Worm (Caenorhabditis elegans): ENCODE results near the gene fbxb-30.

The fbxb-30 gene

ce11 chrII:982842-983241 is 18.4 kb downstream of the fbxb-30 start, which contains the start of gene srh-274:
Gene srh-274, plus strand, starts transcription at chrII:983142.
- no peak for TF ChIP-seq madf-5 (GFP tag; IDR thresholded peaks at IDR 0.05)
- peak; percentile 45 for TF ChIP-seq aha-1 (tag)

ce11 chrII:979135-979534 is 22.1 kb downstream of the fbxb-30 start, which contains the start of the genes fbxc-17 and fbxc-15:
Gene fbxc-17, minus strand, starts transcription at chrII:979235.
Gene fbxc-15, plus strand, starts transcription at chrII:979423.
- no peak for TF ChIP-seq duxl-1 (tag; optimal IDR thresholded peaks at IDR 0.05; ENCODE audit: poor library complexity)
- no peak for TF ChIP-seq ceh-20 (GFP tag; IDR thresholded peaks at IDR 0.05)
- no peak for TF ChIP-seq spr-1 (tag; optimal IDR thresholded peaks at IDR 0.05)
- no peak for TF ChIP-seq nhr-237 (tag; optimal IDR thresholded peaks at IDR 0.05)
- TF ChIP-seq ceh-82 (tag; optimal IDR thresholded peaks at IDR 0.05): no peak
- TF ChIP-seq lsy-2 (tag; optimal IDR thresholded peaks at IDR 0.05): no peak
- no peak for TF ChIP-seq zfp-3 (GFP tag; conservative IDR thresholded peaks at IDR 0.05)
- TF ChIP-seq nhr-42 (GFP tag; IDR thresholded peaks at IDR 0.05): no peak
- no peak for TF ChIP-seq nhr-6 (tag; optimal IDR thresholded peaks at IDR 0.05)
- TF ChIP-seq unc-39 (tag; optimal IDR thresholded peaks at IDR 0.05): no peak
- TF ChIP-seq ZK337.2 (GFP tag; IDR thresholded peaks at IDR 0.05): no peak
- no peak for TF ChIP-seq daf-8 (GFP tag; IDR thresholded peaks at IDR 0.05)
- no peak for TF ChIP-seq hlh-11 (tag; optimal IDR thresholded peaks at IDR 0.05)

- TF ChIP-seq lin-1 (GFP tag; IDR thresholded peaks at IDR 0.05): peak; percentile 75; the same call in 1 of the 2 replicates
- TF ChIP-seq Y48G9A.11 (GFP tag; IDR thresholded peaks at IDR 0.05): 0 out of 2 replicates have a peak, but pooled peaks have one; percentile 31
- TF ChIP-seq snpc-1.2 (GFP tag; IDR thresholded peaks at IDR 0.05): peak; percentile 64
- 0 out of 2 replicates have a peak, but pooled peaks have one; percentile 29 for TF ChIP-seq nhr-41 (GFP tag; IDR thresholded peaks at IDR 0.05)
- 0 out of 2 replicates have a peak, but pooled peaks have one; percentile 18 for TF ChIP-seq tra-1 (GFP tag; IDR thresholded peaks at IDR 0.05)
- TF ChIP-seq dmd-6 (GFP tag; IDR thresholded peaks at IDR 0.05): peak; percentile 39
- 0 out of 2 replicates have a peak, but pooled peaks have one; percentile 51 for TF ChIP-seq ZK337.2 (GFP tag; IDR thresholded peaks at IDR 0.05)
- 0 out of 4 replicates have a peak, but pooled peaks of 1 of the 2 experiments have one; percentile 68 for TF ChIP-seq madf-5 (GFP tag; IDR thresholded peaks at IDR 0.05)
- TF ChIP-seq F26F4.8 (GFP tag; conservative IDR thresholded peaks at IDR 0.05): peak; percentile 68; the same call in 1 of the 2 replicates
- TF ChIP-seq dmd-8 (GFP tag; IDR thresholded peaks at IDR 0.05): peak; percentile 66; the same call in 1 of the 2 replicates
- TF ChIP-seq egl-43 (GFP tag; IDR thresholded peaks at IDR 0.05): peak; percentile 74; the same call in 1 of the 2 replicates
- peak; percentile 78 for TF ChIP-seq lim-7 (GFP tag; IDR thresholded peaks at IDR 0.05)
- TF ChIP-seq vab-7 (GFP tag; IDR thresholded peaks at IDR 0.05): peak; percentile 68
- TF ChIP-seq D1046.2 (GFP tag; IDR thresholded peaks at IDR 0.05): peak; percentile 80
- 0 out of 2 replicates have a peak, but pooled peaks have one; percentile 22 for TF ChIP-seq madf-9 (GFP tag; conservative IDR thresholded peaks at IDR 0.05)
- peak; percentile 69 for TF ChIP-seq ctbp-1 (GFP tag; IDR thresholded peaks at IDR 0.05)
These were observed 24.1 kb downstream of the fbxb-30 start for ce11 chrII:977130-977529.

- no peak for TF ChIP-seq php-3 (GFP tag; IDR thresholded peaks at IDR 0.05)
- TF ChIP-seq ctbp-1 (GFP tag; IDR thresholded peaks at IDR 0.05): no peak
- TF ChIP-seq lsy-2 (tag; optimal IDR thresholded peaks at IDR 0.05): no peak
- no peak for TF ChIP-seq nhr-11 (tag; optimal IDR thresholded peaks at IDR 0.05)
- TF ChIP-seq fkh-10 (GFP tag; optimal IDR thresholded peaks at IDR 0.05): no peak
These were observed 27.3 kb downstream of the fbxb-30 start, which contains the start of gene fbxc-14 for ce11 chrII:973999-974398. Gene fbxc-14, plus strand, starts transcription at chrII:974299.

- TF ChIP-seq nhr-76 (tag; optimal IDR thresholded peaks at IDR 0.05): no peak
- no peak for TF ChIP-seq ceh-82 (tag; optimal IDR thresholded peaks at IDR 0.05)
- no peak for TF ChIP-seq lir-3 (tag; optimal IDR thresholded peaks at IDR 0.05)
- no peak for TF ChIP-seq fos-1 (tag; optimal IDR thresholded peaks at IDR 0.05)
- TF ChIP-seq F37D6.2 (tag; optimal IDR thresholded peaks at IDR 0.05): no peak
- no peak for TF ChIP-seq hif-1 (tag; optimal IDR thresholded peaks at IDR 0.05)
- no peak for TF ChIP-seq lin-29 (GFP tag; IDR thresholded peaks at IDR 0.05)
- no peak for TF ChIP-seq dpl-1 (GFP tag; optimal IDR thresholded peaks at IDR 0.05)
- TF ChIP-seq mes-2 (tag; optimal IDR thresholded peaks at IDR 0.05; ENCODE audit: poor library complexity, severe bottlenecking): no peak
- TF ChIP-seq hlh-30 (tag; optimal IDR thresholded peaks at IDR 0.05; ENCODE audit: insufficient read depth): no peak
- TF ChIP-seq mdl-1 (tag; optimal IDR thresholded peaks at IDR 0.05): no peak
- no peak for TF ChIP-seq zip-11 (GFP tag; IDR thresholded peaks at IDR 0.05)
- TF ChIP-seq aly-2 (tag; optimal IDR thresholded peaks at IDR 0.05): no peak
- TF ChIP-seq mdt-29 (GFP tag; IDR thresholded peaks at IDR 0.05): no peak
These were observed 28.4 kb downstream of the fbxb-30 start, which contains the start of gene C32B5.15 for ce11 chrII:972850-973249. Gene C32B5.15, minus strand, starts transcription at chrII:972950.
